Worm (Caenorhabditis elegans) whole organism, midembryonic: Measurements from ENCODE around the gene bath-46.

ENCODE experiments used
- T22C8.4 ChIP-seq: fragments of 200-800 bp; sonication (Bioruptor generic); IDR thresholded peaks from 2 replicates; pipeline ENCODE4 v1.3.6; 2022; ENCODE audit warnings: missing genetic modification characterization, missing compliant biosample characterization
- cog-1 ChIP-seq: sonication (generic microtip); optimal IDR thresholded peaks from 2 replicates; lab custom pipeline; 2016; ENCODE audit warnings: missing genetic modification characterization, missing compliant biosample characterization
- flt-1 ChIP-seq: fragments of 200-800 bp; sonication (Bioruptor generic); IDR thresholded peaks from 2 replicates; pipeline ENCODE4 v1.3.6; 2022; ENCODE audit warnings: missing genetic modification characterization, missing compliant biosample characterization
- klf-2 ChIP-seq: fragments of 200-800 bp; sonication (Bioruptor generic); conservative IDR thresholded peaks from 2 replicates; pipeline ENCODE4 v1.3.6; 2022; ENCODE audit warnings: missing genetic modification reagents, missing genetic modification characterization, missing compliant biosample characterization
- med-1 ChIP-seq: sonication (generic microtip); optimal IDR thresholded peaks from 2 replicates; lab custom pipeline; 2017; ENCODE audit warnings: missing genetic modification characterization, mild to moderate bottlenecking, missing compliant biosample characterization, antibody characterized with exemption, missing genetic modification reagents; ENCODE audit not compliant: insufficient read depth
- ref-1 ChIP-seq: fragments of 200-800 bp; sonication (Bioruptor generic); conservative IDR thresholded peaks from 2 replicates; pipeline ENCODE4 v1.3.6; 2022; ENCODE audit warnings: missing genetic modification reagents, missing genetic modification characterization, missing compliant biosample characterization
- tab-1 ChIP-seq: fragments of 200-800 bp; sonication (Bioruptor generic); IDR thresholded peaks from 2 replicates; pipeline ENCODE4 v1.3.6; 2022; ENCODE audit warnings: missing genetic modification characterization, missing compliant biosample characterization
- ztf-23 ChIP-seq: fragments of 200-800 bp; sonication (Bioruptor generic); IDR thresholded peaks from 2 replicates; pipeline ENCODE4 v1.3.6; 2022; ENCODE audit warnings: missing genetic modification reagents, missing genetic modification characterization, missing compliant biosample characterization
- ztf-29 ChIP-seq: fragments of 200-800 bp; sonication (Bioruptor generic); IDR thresholded peaks from 2 replicates; pipeline ENCODE4 v1.3.6; 2022; ENCODE audit warnings: missing genetic modification reagents, missing genetic modification characterization, missing compliant biosample characterization

ce11 chrII:1568214-1568613 lies 29.5 kb upstream of the bath-46 start, which contains the start of gene fbxb-49:
- no peak for TF ChIP-seq med-1 (GFP tag; lab: Kevin White, UChicago)
- TF ChIP-seq cog-1: no peak
- no peak for TF ChIP-seq ztf-29 (GFP tag; lab: Robert Waterston, UW)
- TF ChIP-seq flt-1: no peak
- no peak for TF ChIP-seq klf-2 (GFP tag; lab: Robert Waterston, UW)
- TF ChIP-seq T22C8.4 (GFP tag; lab: Robert Waterston, UW): no peak
- no peak for TF ChIP-seq ref-1 (GFP tag; lab: Robert Waterston, UW)
- TF ChIP-seq tab-1 (GFP tag; lab: Robert Waterston, UW): no peak
- TF ChIP-seq ztf-23 (GFP tag; lab: Robert Waterston, UW): no peak
